Fruit fly (Drosophila melanogaster): ENCODE results near the gene CG8188.

CG8188 gene

dm6 chrX:17709546-17710272 is 6.9 kb upstream of the CG8188 start, which contains the start of the genes CG8173 and raskol (continued):
- TF ChIP-seq CG10543 (GFP tag; optimal IDR thresholded peaks at IDR 0.05): peak; percentile 69
- TF ChIP-seq psq (GFP tag; optimal IDR thresholded peaks at IDR 0.05): peak; percentile 99
- no peak for TF ChIP-seq Hr3 (GFP tag; optimal IDR thresholded peaks at IDR 0.05)
- peak; percentile 35 for TF ChIP-seq nom (GFP tag; optimal IDR thresholded peaks at IDR 0.05)
- no peak for TF ChIP-seq HLH54F (GFP tag; optimal IDR thresholded peaks at IDR 0.05)
- peak; percentile 67 for TF ChIP-seq CTCF (GFP tag; optimal IDR thresholded peaks at IDR 0.05)
- no peak for TF ChIP-seq CG18262 (tag; optimal IDR thresholded peaks at IDR 0.05)
- no peak for TF ChIP-seq CG17568 (GFP tag; optimal IDR thresholded peaks at IDR 0.05)
- TF ChIP-seq CG14860 (GFP tag; IDR thresholded peaks at IDR 0.05; ENCODE audit: partially characterized antibody): no peak
- peak; percentile 51; the same call in 1 of the 2 replicates for TF ChIP-seq E2f1 (GFP tag; IDR thresholded peaks at IDR 0.05)
- no peak for TF ChIP-seq disco-r (GFP tag; optimal IDR thresholded peaks at IDR 0.05)
- TF ChIP-seq CG13287 (GFP tag; IDR thresholded peaks at IDR 0.05; ENCODE audit: partially characterized antibody): no peak; the same call in none of the 2 replicates
- TF ChIP-seq Sin3A (optimal IDR thresholded peaks at IDR 0.05): peak; percentile 84
- peak; percentile 73 for TF ChIP-seq Ets97D (GFP tag; optimal IDR thresholded peaks at IDR 0.05)
- TF ChIP-seq gsb (GFP tag; IDR thresholded peaks at IDR 0.05): no peak
- TF ChIP-seq NFAT (GFP tag; IDR thresholded peaks at IDR 0.05): peak; percentile 54; the same call in 1 of the 2 replicates
- no peak for TF ChIP-seq CG8924 (tag; optimal IDR thresholded peaks at IDR 0.05)
- peak; percentile 12; the same call in 1 of the 2 replicates for TF ChIP-seq Adf1 (GFP tag; IDR thresholded peaks at IDR 0.05)
- no peak for TF ChIP-seq repo (GFP tag; optimal IDR thresholded peaks at IDR 0.05)
- no peak for TF ChIP-seq mam (GFP tag; optimal IDR thresholded peaks at IDR 0.05)
- no peak for TF ChIP-seq CG6854 (GFP tag; optimal IDR thresholded peaks at IDR 0.05)
- no peak for TF ChIP-seq BtbVII (GFP tag; optimal IDR thresholded peaks at IDR 0.05)
- no peak for TF ChIP-seq CG11093 (GFP tag; IDR thresholded peaks at IDR 0.05)
- TF ChIP-seq CG16863 (GFP tag; optimal IDR thresholded peaks at IDR 0.05): no peak
- TF ChIP-seq BEAF-32 (GFP tag; optimal IDR thresholded peaks at IDR 0.05): peak; percentile 59
- no peak for TF ChIP-seq fd96Cb (tag; optimal IDR thresholded peaks at IDR 0.05)
- no peak for TF ChIP-seq CG2120 (GFP tag; optimal IDR thresholded peaks at IDR 0.05)
- no peak for TF ChIP-seq gt (GFP tag; IDR thresholded peaks at IDR 0.05)
- peak; percentile 84 for TF ChIP-seq E2f2 (GFP tag; IDR thresholded peaks at IDR 0.05)
- TF ChIP-seq CG11085 (GFP tag; IDR thresholded peaks at IDR 0.05): no peak
- peak; percentile 39; the same call in 1 of the 2 replicates for TF ChIP-seq ato (GFP tag; IDR thresholded peaks at IDR 0.05; ENCODE audit: partially characterized antibody)
- TF ChIP-seq CG14014 (GFP tag; IDR thresholded peaks at IDR 0.05): no peak
- peak; percentile 85 for TF ChIP-seq pita (GFP tag; optimal IDR thresholded peaks at IDR 0.05)
- no peak for TF ChIP-seq CG1602 (GFP tag; optimal IDR thresholded peaks at IDR 0.05)
- TF ChIP-seq CG2199 (GFP tag; IDR thresholded peaks at IDR 0.05): peak; percentile 41; the same call in 1 of the 3 replicates
- peak; percentile 39; the same call in 1 of the 3 replicates for TF ChIP-seq Aef1 (GFP tag; IDR thresholded peaks at IDR 0.05)
- no peak for TF ChIP-seq CG15011 (GFP tag; optimal IDR thresholded peaks at IDR 0.05)
- peak; percentile 78 for TF ChIP-seq CG10267 (tag; optimal IDR thresholded peaks at IDR 0.05)
- no peak for TF ChIP-seq Eip74EF (GFP tag; optimal IDR thresholded peaks at IDR 0.05)
- TF ChIP-seq CG17912 (GFP tag; optimal IDR thresholded peaks at IDR 0.05): no peak
- no peak for TF ChIP-seq slp2 (GFP tag; optimal IDR thresholded peaks at IDR 0.05)
- TF ChIP-seq az2 (GFP tag; optimal IDR thresholded peaks at IDR 0.05): no peak
- TF ChIP-seq CG3163 (GFP tag; optimal IDR thresholded peaks at IDR 0.05): no peak
- peak; percentile 1 for TF ChIP-seq jumu (GFP tag; optimal IDR thresholded peaks at IDR 0.05)
- TF ChIP-seq z (GFP tag; IDR thresholded peaks at IDR 0.05): no peak
- TF ChIP-seq jing (GFP tag; optimal IDR thresholded peaks at IDR 0.05): no peak
- 0 out of 2 replicates have a peak, but pooled peaks have one; percentile 8 for TF ChIP-seq CG3847 (GFP tag; IDR thresholded peaks at IDR 0.05)
- no peak for TF ChIP-seq Meics (GFP tag; optimal IDR thresholded peaks at IDR 0.05)
- TF ChIP-seq hth (optimal IDR thresholded peaks at IDR 0.05): no peak
- peak; percentile 45; the same call in 1 of the 2 replicates for TF ChIP-seq Dref (GFP tag; IDR thresholded peaks at IDR 0.05)
- TF ChIP-seq Ets65A (GFP tag): peak; percentile 80
